Worm (Caenorhabditis elegans) whole organism, young adult: ENCODE results near the gene lgmn-1.

Source experiments
- B0336.3 ChIP-seq: fragments of 200-800 bp; sonication (Bioruptor generic); IDR thresholded peaks from 2 replicates; pipeline ENCODE4 v1.3.6; 2022; ENCODE audit warnings: missing genetic modification characterization, missing compliant biosample characterization
- F22D6.2 ChIP-seq: sonication (generic microtip); optimal IDR thresholded peaks from 2 replicates; lab custom pipeline; 2016; ENCODE audit warnings: mild to moderate bottlenecking, missing genetic modification characterization, missing compliant biosample characterization
- K12H6.12 ChIP-seq: fragments of 200-800 bp; sonication (Bioruptor generic); optimal IDR thresholded peaks from 2 replicates; lab custom pipeline; 2018; ENCODE audit warnings: mild to moderate bottlenecking, missing genetic modification characterization, missing compliant biosample characterization
- Y53G8AR.9 ChIP-seq: fragments of 200-800 bp; sonication (Bioruptor generic); conservative IDR thresholded peaks from 2 replicates; pipeline ENCODE4 v1.3.6; 2022; ENCODE audit warnings: missing genetic modification reagents, missing genetic modification characterization, missing compliant biosample characterization
- Y67H2A.10 ChIP-seq: fragments of 200-800 bp; sonication (Bioruptor generic); conservative IDR thresholded peaks from 2 replicates; pipeline ENCODE4 v1.3.6; 2022; ENCODE audit warnings: missing genetic modification reagents, missing genetic modification characterization, missing compliant biosample characterization
- akir-1 ChIP-seq: fragments of 200-800 bp; sonication (Bioruptor generic); optimal IDR thresholded peaks from 2 replicates; lab custom pipeline; 2018; ENCODE audit warnings: mild to moderate bottlenecking, missing genetic modification characterization, moderate library complexity, missing compliant biosample characterization
- aptf-3 ChIP-seq: fragments of 200-800 bp; sonication (Bioruptor generic); IDR thresholded peaks from 2 replicates; pipeline ENCODE4 v1.3.6; 2022; ENCODE audit warnings: missing genetic modification characterization, missing compliant biosample characterization
- atf-7 ChIP-seq: sonication (generic microtip); optimal IDR thresholded peaks from 2 replicates; lab custom pipeline; 2017; ENCODE audit warnings: mild to moderate bottlenecking, missing genetic modification characterization, missing compliant biosample characterization
- attf-3 ChIP-seq: fragments of 200-800 bp; sonication (Bioruptor generic); conservative IDR thresholded peaks from 2 replicates; pipeline ENCODE4 v1.3.6; 2022; ENCODE audit warnings: missing genetic modification reagents, missing genetic modification characterization, missing compliant biosample characterization
- ccch-3 ChIP-seq: fragments of 200-800 bp; sonication (Bioruptor generic); optimal IDR thresholded peaks from 2 replicates; lab custom pipeline; 2018; ENCODE audit warnings: mild to moderate bottlenecking, missing genetic modification characterization, missing compliant biosample characterization
- ceh-27 ChIP-seq: fragments of 200-800 bp; sonication (Bioruptor generic); optimal IDR thresholded peaks from 2 replicates; lab custom pipeline; 2018; ENCODE audit warnings: mild to moderate bottlenecking, missing genetic modification characterization, moderate library complexity, missing compliant biosample characterization
- ceh-91 ChIP-seq: fragments of 200-800 bp; sonication (Bioruptor generic); IDR thresholded peaks from 2 replicates; pipeline ENCODE4 v1.3.6; 2022; ENCODE audit warnings: missing genetic modification reagents, missing genetic modification characterization, missing compliant biosample characterization
- die-1 ChIP-seq: sonication (generic microtip); optimal IDR thresholded peaks from 2 replicates; lab custom pipeline; 2016; ENCODE audit warnings: missing genotype, mild to moderate bottlenecking, missing genetic modification characterization, missing compliant biosample characterization
- efl-1 ChIP-seq: fragments of 150-350 bp; optimal IDR thresholded peaks from 2 replicates; lab custom pipeline; 2014; ENCODE audit warnings: missing biosample characterization, missing genetic modification reagents, missing genetic modification characterization
- egrh-3 ChIP-seq: fragments of 200-800 bp; sonication (Bioruptor generic); IDR thresholded peaks from 2 replicates; pipeline ENCODE4 v1.3.6; 2022; ENCODE audit warnings: missing genetic modification reagents, missing genetic modification characterization, missing compliant biosample characterization
- fkh-3 ChIP-seq: sonication (generic microtip); optimal IDR thresholded peaks from 2 replicates; lab custom pipeline; 2016; ENCODE audit warnings: mild to moderate bottlenecking, missing genetic modification characterization, missing compliant biosample characterization
- hlh-26 ChIP-seq: fragments of 200-800 bp; sonication (Bioruptor generic); conservative IDR thresholded peaks from 2 replicates; pipeline ENCODE4 v1.3.6; 2022; ENCODE audit warnings: missing genetic modification reagents, missing genetic modification characterization, missing compliant biosample characterization
- hmg-1.2 ChIP-seq: fragments of 200-800 bp; sonication (Bioruptor generic); IDR thresholded peaks from 2 replicates; pipeline ENCODE4 v1.3.6; 2022; ENCODE audit warnings: missing genetic modification reagents, missing genetic modification characterization, missing compliant biosample characterization
- lag-1 ChIP-seq: fragments of 200-800 bp; sonication (Bioruptor generic); IDR thresholded peaks from 2 replicates; pipeline ENCODE4 v1.3.6; 2022; ENCODE audit warnings: missing genetic modification reagents, missing genetic modification characterization, missing compliant biosample characterization
- lin-40 ChIP-seq: sonication (generic microtip); optimal IDR thresholded peaks from 2 replicates; lab custom pipeline; 2016; ENCODE audit warnings: missing genetic modification characterization, mild to moderate bottlenecking, missing compliant biosample characterization, missing genotype, missing genetic modification reagents
- lin-54 ChIP-seq: fragments of 200-800 bp; sonication (Bioruptor generic); optimal IDR thresholded peaks from 2 replicates; lab custom pipeline; 2018; ENCODE audit warnings: mild to moderate bottlenecking, missing genetic modification characterization, missing compliant biosample characterization
- lsy-27 ChIP-seq: sonication (generic microtip); optimal IDR thresholded peaks from 2 replicates; lab custom pipeline; 2017; ENCODE audit warnings: missing genetic modification characterization, mild to moderate bottlenecking, missing compliant biosample characterization, antibody characterized with exemption, missing genotype, borderline replicate concordance; ENCODE audit not compliant: insufficient read depth
- madf-10 ChIP-seq: sonication (generic microtip); optimal IDR thresholded peaks from 2 replicates; lab custom pipeline; 2016; ENCODE audit warnings: mild to moderate bottlenecking, missing genetic modification characterization, missing compliant biosample characterization
- madf-6 ChIP-seq: fragments of 200-800 bp; sonication (Bioruptor generic); IDR thresholded peaks from 2 replicates; pipeline ENCODE4 v1.3.6; 2022; ENCODE audit warnings: missing genetic modification reagents, missing genetic modification characterization, missing compliant biosample characterization
- madf-8 ChIP-seq: fragments of 200-800 bp; sonication (Bioruptor generic); conservative IDR thresholded peaks from 2 replicates; pipeline ENCODE4 v1.3.6; 2022; ENCODE audit warnings: missing genetic modification reagents, missing genetic modification characterization, missing compliant biosample characterization
- mel-28 ChIP-seq: sonication (generic microtip); optimal IDR thresholded peaks from 2 replicates; lab custom pipeline; 2016; ENCODE audit warnings: borderline replicate concordance, mild to moderate bottlenecking, missing genetic modification characterization, missing compliant biosample characterization
- mes-4 ChIP-seq: sonication (generic microtip); optimal IDR thresholded peaks from 2 replicates; lab custom pipeline; 2016; ENCODE audit warnings: missing genotype, missing genetic modification characterization, missing compliant biosample characterization
- mxl-1 ChIP-seq: sonication (generic microtip); optimal IDR thresholded peaks from 2 replicates; lab custom pipeline; 2016; ENCODE audit warnings: missing genetic modification characterization, missing compliant biosample characterization
- nfya-2 ChIP-seq: fragments of 200-800 bp; sonication (Bioruptor generic); IDR thresholded peaks from 2 replicates; pipeline ENCODE4 v1.3.6; 2022; ENCODE audit warnings: missing genetic modification reagents, missing genetic modification characterization, missing compliant biosample characterization
- nhr-179 ChIP-seq: sonication (generic microtip); optimal IDR thresholded peaks from 2 replicates; lab custom pipeline; 2016; ENCODE audit warnings: mild to moderate bottlenecking, missing genetic modification characterization, missing compliant biosample characterization
- nhr-80 ChIP-seq: sonication (generic microtip); optimal IDR thresholded peaks from 2 replicates; lab custom pipeline; 2016; ENCODE audit warnings: missing genetic modification characterization, missing compliant biosample characterization
- pbrm-1 ChIP-seq: fragments of 200-800 bp; sonication (Bioruptor generic); IDR thresholded peaks from 2 replicates; pipeline ENCODE4 v1.3.6; 2022; ENCODE audit warnings: missing genetic modification reagents, missing genetic modification characterization, missing compliant biosample characterization
- sea-2 ChIP-seq: fragments of 200-800 bp; sonication (Bioruptor generic); IDR thresholded peaks from 2 replicates; pipeline ENCODE4 v1.3.6; 2022; ENCODE audit warnings: missing genetic modification characterization, missing compliant biosample characterization
- somi-1 ChIP-seq: fragments of 200-800 bp; sonication (Bioruptor generic); optimal IDR thresholded peaks from 2 replicates; lab custom pipeline; 2018; ENCODE audit warnings: mild to moderate bottlenecking, missing genetic modification characterization, missing compliant biosample characterization
- sptf-2 ChIP-seq: fragments of 200-800 bp; sonication (Bioruptor generic); optimal IDR thresholded peaks from 2 replicates; lab custom pipeline; 2018; ENCODE audit warnings: mild to moderate bottlenecking, missing genetic modification characterization, missing compliant biosample characterization
- tlf-1 ChIP-seq: fragments of 200-800 bp; sonication (Bioruptor generic); optimal IDR thresholded peaks from 2 replicates; lab custom pipeline; 2018; ENCODE audit warnings: mild to moderate bottlenecking, missing genetic modification characterization, missing compliant biosample characterization
- unc-62 ChIP-seq: fragments of 150-350 bp; optimal IDR thresholded peaks from 2 replicates; lab custom pipeline; 2014; ENCODE audit warnings: missing biosample characterization, missing genetic modification reagents, missing genetic modification characterization
- zfh-2 ChIP-seq: fragments of 200-800 bp; sonication (Bioruptor generic); conservative IDR thresholded peaks from 2 replicates; pipeline ENCODE4 v1.3.6; 2022; ENCODE audit warnings: missing genetic modification reagents, missing genetic modification characterization, missing compliant biosample characterization
- ztf-22 ChIP-seq: fragments of 200-800 bp; sonication (Bioruptor generic); optimal IDR thresholded peaks from 2 replicates; lab custom pipeline; 2018; ENCODE audit warnings: mild to moderate bottlenecking, missing genetic modification characterization, moderate library complexity, missing compliant biosample characterization
- ztf-26 ChIP-seq: sonication (generic microtip); optimal IDR thresholded peaks from 2 replicates; lab custom pipeline; 2017; ENCODE audit warnings: missing genetic modification characterization, missing compliant biosample characterization
- ztf-6 ChIP-seq: fragments of 200-800 bp; sonication (Bioruptor generic); IDR thresholded peaks from 2 replicates; pipeline ENCODE4 v1.3.6; 2022; ENCODE audit warnings: missing genetic modification reagents, missing genetic modification characterization, missing compliant biosample characterization

lgmn-1 gene

ce11 chrV:12518770-12519169 is 5.9 kb downstream of the lgmn-1 start:
- no peak for TF ChIP-seq nhr-80 (tag; lab: Kevin White, UChicago)
- no peak for TF ChIP-seq sea-2 (GFP tag; lab: Robert Waterston, UW)
- TF ChIP-seq akir-1 (GFP tag; lab: Kevin White, UChicago): no peak
- peak; percentile 30 for TF ChIP-seq K12H6.12
- TF ChIP-seq mxl-1 (tag; lab: Kevin White, UChicago): no peak
- TF ChIP-seq mel-28 (tag; lab: Kevin White, UChicago): no peak
- no peak for TF ChIP-seq mes-4 (tag; lab: Kevin White, UChicago)
- peak; percentile 19 for TF ChIP-seq ztf-22 (GFP tag; lab: Kevin White, UChicago)
- TF ChIP-seq madf-6 (GFP tag; lab: Robert Waterston, UW): no peak
- no peak for TF ChIP-seq ceh-91 (GFP tag; lab: Robert Waterston, UW)
- no peak for TF ChIP-seq efl-1 (GFP tag; lab: Kevin White, UChicago)
- TF ChIP-seq, all 124 proteins: peak for 2

- TF ChIP-seq attf-3 (no peak), mes-4 (tag; lab: Kevin White, UChicago) (no peak), egrh-3 (GFP tag; lab: Robert Waterston, UW) (no peak), Y67H2A.10 (GFP tag; lab: Robert Waterston, UW) (no peak), hlh-26 (no peak), lsy-27 (tag; lab: Kevin White, UChicago) (no peak)
- TF ChIP-seq, all 124 proteins: peak for 0
Measured at ce11 chrV:12523356-12523755, 10.5 kb downstream of the lgmn-1 start.

- TF ChIP-seq aptf-3 (GFP tag; lab: Robert Waterston, UW) (no peak), hmg-1.2 (no peak), zfh-2 (GFP tag; lab: Robert Waterston, UW) (no peak), ztf-6 (GFP tag; lab: Robert Waterston, UW) (no peak), mxl-1 (tag; lab: Kevin White, UChicago) (no peak), F22D6.2 (no peak), ztf-26 (tag; lab: Kevin White, UChicago) (no peak), Y53G8AR.9 (GFP tag; lab: Robert Waterston, UW) (no peak), unc-62 (GFP tag; lab: Kevin White, UChicago) (no peak), ceh-27 (no peak), somi-1 (GFP tag; lab: Kevin White, UChicago) (no peak), madf-8 (GFP tag; lab: Robert Waterston, UW) (no peak), lin-40 (tag; lab: Kevin White, UChicago) (no peak), K12H6.12 (no peak), pbrm-1 (GFP tag; lab: Robert Waterston, UW) (no peak), ccch-3 (GFP tag; lab: Kevin White, UChicago) (no peak), die-1 (tag; lab: Kevin White, UChicago) (no peak), atf-7 (no peak), madf-10 (tag; lab: Kevin White, UChicago) (no peak), sptf-2 (GFP tag; lab: Kevin White, UChicago) (no peak)
- TF ChIP-seq, all 124 proteins: peak for 0
Measured at ce11 chrV:12525526-12525925, 12.7 kb downstream of the lgmn-1 start, which contains the start of gene dyf-4. dyf-4 (minus strand) TSS chrV:12525738.

ce11 chrV:12526124-12526523 is 13.3 kb downstream of the lgmn-1 start:
- no peak for TF ChIP-seq ceh-27
- TF ChIP-seq B0336.3 (GFP tag; lab: Robert Waterston, UW): no peak
- no peak for TF ChIP-seq nfya-2
- no peak for TF ChIP-seq nhr-179 (tag; lab: Kevin White, UChicago)
- TF ChIP-seq fkh-3 (tag; lab: Kevin White, UChicago): no peak
- no peak for TF ChIP-seq lin-54 (GFP tag; lab: Kevin White, UChicago)
- no peak for TF ChIP-seq lag-1
- TF ChIP-seq tlf-1 (GFP tag; lab: Kevin White, UChicago): no peak
